Worm (Caenorhabditis elegans): ENCODE results near the gene Y45F10D.6.

DNA sequence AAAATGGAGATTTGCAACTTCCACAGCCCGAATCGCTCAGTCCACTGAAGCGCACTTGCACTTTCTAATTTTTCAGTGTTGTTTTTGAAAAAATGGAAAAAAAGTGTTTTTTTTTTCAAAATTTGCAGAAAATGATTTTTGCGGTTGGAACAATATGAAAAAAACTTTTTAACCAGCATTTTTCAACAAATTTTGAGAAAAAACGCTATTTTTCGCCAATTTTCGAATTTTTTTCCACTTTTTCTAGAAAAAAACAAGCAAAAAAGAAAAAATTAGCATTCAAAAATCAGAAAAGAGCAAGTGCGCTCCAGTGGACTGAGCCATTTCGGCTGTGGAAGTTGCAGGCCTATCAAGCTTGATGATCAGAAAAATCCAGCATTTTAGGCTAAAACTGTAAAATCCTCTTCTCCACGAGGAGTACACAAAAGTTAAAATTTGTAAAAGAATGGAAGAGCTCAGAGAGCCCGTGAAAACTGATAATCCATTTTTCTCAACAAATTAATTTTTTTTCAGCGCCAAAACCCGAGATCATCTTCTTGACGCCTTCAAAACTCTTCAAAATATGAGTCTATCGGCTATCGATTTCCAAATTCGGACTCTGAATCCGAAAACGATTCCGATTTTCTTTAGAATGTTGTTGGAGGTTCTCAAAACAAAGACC lies 2.3 kb downstream of the Y45F10D.6 start:
- TF ChIP-seq pha-4 (tag; optimal IDR thresholded peaks at IDR 0.05) (no peak), lsy-2 (tag; optimal IDR thresholded peaks at IDR 0.05) (no peak), snpc-4 (tag; optimal IDR thresholded peaks at IDR 0.05) (no peak), unc-39 (tag; optimal IDR thresholded peaks at IDR 0.05) (no peak), ces-1 (GFP tag; optimal IDR thresholded peaks at IDR 0.05) (no peak), ztf-11 (tag; optimal IDR thresholded peaks at IDR 0.05) (no peak), mab-5 (tag; optimal IDR thresholded peaks at IDR 0.05) (no peak), sem-2 (GFP tag; optimal IDR thresholded peaks at IDR 0.05) (no peak), unc-62 (GFP tag; optimal IDR thresholded peaks at IDR 0.05) (no peak), bed-3 (GFP tag; optimal IDR thresholded peaks at IDR 0.05) (no peak), nhr-28 (tag; optimal IDR thresholded peaks at IDR 0.05) (no peak), nhr-237 (tag; optimal IDR thresholded peaks at IDR 0.05) (no peak)

Data from whole organism, mixed stage, embryonic.